Fruit fly (Drosophila melanogaster) whole organism, pupa: ENCODE measurements around the gene Glut1.

Source experiments
- CG15710 ChIP-seq: fragments of 200-800 bp; sonication (Bioruptor generic); optimal IDR thresholded peaks from 2 replicates; lab custom pipeline; 2018; ENCODE audit warnings: missing biosample characterization, mild to moderate bottlenecking, missing genetic modification characterization, moderate library complexity
- CG8159 ChIP-seq: fragments of 200-800 bp; sonication (Bioruptor generic); optimal IDR thresholded peaks from 3 replicates; lab custom pipeline; 2018; ENCODE audit warnings: missing biosample characterization, mild to moderate bottlenecking, missing genetic modification characterization, moderate library complexity

DNA sequence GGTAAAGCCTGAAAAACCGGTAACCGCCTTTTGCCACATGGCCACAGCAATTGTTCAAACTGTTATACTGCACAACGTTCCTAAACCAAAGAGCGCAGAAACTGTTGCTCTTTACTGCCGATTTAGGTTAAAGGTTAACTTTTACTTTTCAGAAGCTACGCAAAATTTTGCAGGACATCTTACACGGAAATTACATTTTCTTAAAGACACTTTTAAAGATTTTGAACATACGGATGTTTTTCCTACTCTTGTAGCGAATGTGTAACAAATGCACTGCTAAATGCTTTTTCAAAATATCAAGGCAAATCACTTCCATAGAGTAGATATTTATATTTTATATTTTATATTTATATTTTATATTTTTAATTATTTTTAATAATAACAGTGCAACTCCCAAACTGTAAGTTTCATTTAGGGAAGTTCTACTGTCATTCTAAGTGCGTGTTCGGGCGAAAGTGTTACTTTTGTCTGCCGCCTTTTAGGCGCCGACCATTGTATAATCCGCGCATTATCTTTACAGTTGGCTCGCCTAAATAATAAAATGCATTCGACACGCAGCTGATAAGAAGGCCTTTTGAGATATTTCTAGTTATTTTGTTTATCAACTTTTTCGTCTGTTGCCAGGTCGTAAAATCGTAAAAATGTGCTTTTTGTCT, 31.5 kb upstream of the Glut1 start:
- TF ChIP-seq CG8159 (tag; lab: Kevin White, UChicago) = no peak
- TF ChIP-seq CG15710 (tag; lab: Kevin White, UChicago) = no peak
